Worm (Caenorhabditis elegans) whole organism, L2 larva: ENCODE measurements around the gene F27B10.1.
"Not testable (repeated sequence)": the region's sequence is repeated elsewhere in the genome, so short reads cannot be mapped to it uniquely, and the experiment has no call there.

Experiments used
- C34F6.9 ChIP-seq: fragments of 150-350 bp; optimal IDR thresholded peaks from 2 replicates; lab custom pipeline; 2014; ENCODE audit warnings: missing biosample characterization, missing genetic modification characterization
- F13H6.1 ChIP-seq: sonication (generic microtip); optimal IDR thresholded peaks from 2 replicates; lab custom pipeline; 2016; ENCODE audit warnings: missing genetic modification characterization, missing compliant biosample characterization
- R02D3.7 ChIP-seq: fragments of 150-350 bp; optimal IDR thresholded peaks from 2 replicates; lab custom pipeline; 2014; ENCODE audit warnings: missing biosample characterization, missing genetic modification characterization
- Y55F3AM.14 ChIP-seq: fragments of 200-800 bp; sonication (Bioruptor generic); optimal IDR thresholded peaks from 2 replicates; lab custom pipeline; 2018; ENCODE audit warnings: mild to moderate bottlenecking, missing genetic modification characterization, missing compliant biosample characterization
- ZK546.5 ChIP-seq: sonication (generic microtip); optimal IDR thresholded peaks from 2 replicates; lab custom pipeline; 2017; ENCODE audit warnings: missing biosample characterization, missing genetic modification characterization
- alr-1 ChIP-seq: fragments of 150-350 bp; optimal IDR thresholded peaks from 2 replicates; lab custom pipeline; 2014; ENCODE audit warnings: missing biosample characterization, missing genetic modification characterization
- ama-1 ChIP-seq: fragments of 150-350 bp; optimal IDR thresholded peaks from 2 replicates; lab custom pipeline; 2018; ENCODE audit warnings: inconsistent platforms
- blmp-1 ChIP-seq: sonication (generic microtip); optimal IDR thresholded peaks from 2 replicates; lab custom pipeline; 2017; ENCODE audit warnings: missing genetic modification characterization, mild to moderate bottlenecking, missing compliant biosample characterization, antibody characterized with exemption, moderate library complexity; ENCODE audit not compliant: insufficient read depth
- ceh-16 ChIP-seq: fragments of 150-350 bp; optimal IDR thresholded peaks from 2 replicates; lab custom pipeline; 2014; ENCODE audit warnings: missing biosample characterization, missing genetic modification characterization
- ceh-82 ChIP-seq: fragments of 150-350 bp; optimal IDR thresholded peaks from 2 replicates; lab custom pipeline; 2014; ENCODE audit warnings: missing biosample characterization, missing genetic modification characterization
- crh-2 ChIP-seq: sonication (generic microtip); optimal IDR thresholded peaks from 2 replicates; lab custom pipeline; 2017; ENCODE audit warnings: missing biosample characterization, missing genetic modification characterization
- egl-27 ChIP-seq: sonication (generic microtip); optimal IDR thresholded peaks from 3 replicates; lab custom pipeline; 2017; ENCODE audit warnings: missing biosample characterization, missing genetic modification reagents, missing genetic modification characterization
- elt-1 ChIP-seq: fragments of 150-350 bp; optimal IDR thresholded peaks from 2 replicates; lab custom pipeline; 2014; ENCODE audit warnings: missing biosample characterization, missing genetic modification characterization
- elt-3 ChIP-seq: sonication (generic microtip); optimal IDR thresholded peaks from 2 replicates; lab custom pipeline; 2017; ENCODE audit warnings: missing biosample characterization, missing genetic modification characterization
- fos-1 ChIP-seq: fragments of 150-350 bp; optimal IDR thresholded peaks from 2 replicates; lab custom pipeline; 2014; ENCODE audit warnings: missing biosample characterization, missing genetic modification characterization
- gmeb-1 ChIP-seq: fragments of 150-350 bp; optimal IDR thresholded peaks from 2 replicates; lab custom pipeline; 2014; ENCODE audit warnings: missing biosample characterization, missing genetic modification characterization
- lin-11 ChIP-seq: fragments of 150-350 bp; sonication (generic microtip); optimal IDR thresholded peaks from 2 replicates; lab custom pipeline; 2014; ENCODE audit warnings: missing biosample characterization, missing genetic modification characterization, inconsistent platforms, mixed read lengths
- lin-13 ChIP-seq: fragments of 150-350 bp; optimal IDR thresholded peaks from 2 replicates; lab custom pipeline; 2014; ENCODE audit warnings: missing biosample characterization, missing genetic modification reagents, missing genetic modification characterization
- lsy-2 ChIP-seq, 2 experiments: fragments of 150-350 bp in 1 of 2; sonication (generic microtip) in 1 of 2; optimal IDR thresholded peaks; 2 replicates each; lab custom pipeline; 2014 to 2017; ENCODE audit warnings: missing biosample characterization in 2 of 2, missing genetic modification characterization in 2 of 2
- mab-5 ChIP-seq: fragments of 150-350 bp; optimal IDR thresholded peaks from 2 replicates; lab custom pipeline; 2014; ENCODE audit warnings: missing biosample characterization, missing genetic modification characterization
- mbf-1 ChIP-seq: sonication (generic microtip); optimal IDR thresholded peaks from 2 replicates; lab custom pipeline; 2017; ENCODE audit warnings: missing biosample characterization, missing genetic modification characterization
- mdl-1 ChIP-seq, 2 experiments: fragments of 150-350 bp in 1 of 2; sonication (generic microtip) in 1 of 2; optimal IDR thresholded peaks; 2 replicates each; lab custom pipeline; 2017; ENCODE audit warnings: missing biosample characterization in 2 of 2, missing genetic modification characterization in 2 of 2
- nhr-10 ChIP-seq: sonication (generic microtip); optimal IDR thresholded peaks from 2 replicates; lab custom pipeline; 2017; ENCODE audit warnings: missing biosample characterization, missing genetic modification characterization
- nhr-11 ChIP-seq: fragments of 150-350 bp; optimal IDR thresholded peaks from 2 replicates; lab custom pipeline; 2014; ENCODE audit warnings: missing biosample characterization, missing genetic modification characterization
- nhr-129 ChIP-seq: fragments of 150-350 bp; optimal IDR thresholded peaks from 2 replicates; lab custom pipeline; 2014; ENCODE audit warnings: missing biosample characterization, missing genetic modification characterization
- nhr-21 ChIP-seq: fragments of 150-350 bp; optimal IDR thresholded peaks from 2 replicates; lab custom pipeline; 2014; ENCODE audit warnings: missing biosample characterization, missing genetic modification characterization
- nhr-23 ChIP-seq: fragments of 150-350 bp; optimal IDR thresholded peaks from 2 replicates; lab custom pipeline; 2014; ENCODE audit warnings: missing biosample characterization, missing genetic modification reagents, missing genetic modification characterization
- nhr-237 ChIP-seq: fragments of 150-350 bp; optimal IDR thresholded peaks from 2 replicates; lab custom pipeline; 2014; ENCODE audit warnings: missing biosample characterization, missing genetic modification characterization
- nhr-25 ChIP-seq: fragments of 150-350 bp; sonication (generic microtip); optimal IDR thresholded peaks from 3 replicates; lab custom pipeline; 2014; ENCODE audit warnings: missing biosample characterization, missing genetic modification characterization
- nhr-6 ChIP-seq: fragments of 150-350 bp; optimal IDR thresholded peaks from 2 replicates; lab custom pipeline; 2014; ENCODE audit warnings: missing biosample characterization, missing genetic modification characterization
- nhr-77 ChIP-seq: fragments of 150-350 bp; optimal IDR thresholded peaks from 2 replicates; lab custom pipeline; 2014; ENCODE audit warnings: missing biosample characterization, missing genetic modification characterization
- peb-1 ChIP-seq: fragments of 150-350 bp; optimal IDR thresholded peaks from 2 replicates; lab custom pipeline; 2014; ENCODE audit warnings: missing biosample characterization, missing genetic modification characterization
- sem-4 ChIP-seq: fragments of 150-350 bp; optimal IDR thresholded peaks from 2 replicates; lab custom pipeline; 2014; ENCODE audit warnings: missing biosample characterization, missing genetic modification reagents, missing genetic modification characterization
- skn-1 ChIP-seq: sonication (generic microtip); optimal IDR thresholded peaks from 2 replicates; lab custom pipeline; 2017; ENCODE audit warnings: missing biosample characterization, missing genetic modification characterization
- sma-3 ChIP-seq: sonication (generic microtip); optimal IDR thresholded peaks from 2 replicates; lab custom pipeline; 2016; ENCODE audit warnings: missing genetic modification reagents, missing genetic modification characterization, missing compliant biosample characterization
- sma-9 ChIP-seq, 2 experiments: fragments of 150-350 bp in 1 of 2; sonication (generic microtip) in 1 of 2; optimal IDR thresholded peaks; 2 replicates each; lab custom pipeline; 2014 to 2016; ENCODE audit warnings: missing genetic modification characterization in 2 of 2, mild to moderate bottlenecking in 1 of 2, missing biosample characterization in 1 of 2, missing compliant biosample characterization in 1 of 2, missing genetic modification reagents in 1 of 2, moderate library complexity in 1 of 2
- snpc-4 ChIP-seq: fragments of 150-350 bp; optimal IDR thresholded peaks from 2 replicates; lab custom pipeline; 2014; ENCODE audit warnings: missing biosample characterization, missing genetic modification characterization
- unc-39 ChIP-seq: fragments of 150-350 bp; optimal IDR thresholded peaks from 2 replicates; lab custom pipeline; 2014; ENCODE audit warnings: missing biosample characterization, missing genetic modification characterization
- unc-55 ChIP-seq: fragments of 150-350 bp; sonication (generic microtip); optimal IDR thresholded peaks from 3 replicates; lab custom pipeline; 2014; ENCODE audit warnings: missing biosample characterization, missing genetic modification reagents, missing genetic modification characterization
- zag-1 ChIP-seq: fragments of 150-350 bp; optimal IDR thresholded peaks from 2 replicates; lab custom pipeline; 2014; ENCODE audit warnings: missing biosample characterization, missing genetic modification characterization
- ztf-1 ChIP-seq: fragments of 200-800 bp; sonication (Bioruptor generic); conservative IDR thresholded peaks from 2 replicates; pipeline ENCODE4 v1.3.6; 2022; ENCODE audit warnings: missing genetic modification characterization, missing compliant biosample characterization
- ztf-11 ChIP-seq: sonication (generic microtip); optimal IDR thresholded peaks from 2 replicates; lab custom pipeline; 2017; ENCODE audit warnings: missing biosample characterization, missing genetic modification characterization
- ztf-4 ChIP-seq: fragments of 150-350 bp; optimal IDR thresholded peaks from 2 replicates; lab custom pipeline; 2014; ENCODE audit warnings: missing biosample characterization, missing genetic modification characterization

F27B10.1 gene

ce11 chrV:7057795-7058194 lies 14.6 kb upstream of the F27B10.1 start, which contains the start of gene Y57E12AL.2:
Y57E12AL.2 (plus strand) TSS chrV:7058095.
- TF ChIP-seq skn-1 (tag; lab: Kevin White, UChicago); ztf-1 (GFP tag; lab: Robert Waterston, UW); peb-1 (tag; lab: Kevin White, UChicago): not testable (repeated sequence)

- TF ChIP-seq ceh-16 (tag; lab: Kevin White, UChicago), result no peak
- no peak for TF ChIP-seq R02D3.7
- TF ChIP-seq ztf-4 (tag; lab: Kevin White, UChicago), result no peak
- TF ChIP-seq sma-3 (GFP tag; lab: Kevin White, UChicago), result no peak
- no peak for TF ChIP-seq mbf-1
- no peak for TF ChIP-seq nhr-129
- no peak for TF ChIP-seq crh-2
- TF ChIP-seq blmp-1, result no peak
- TF ChIP-seq nhr-77, result no peak
- TF ChIP-seq nhr-10 (tag; lab: Kevin White, UChicago), result no peak
- TF ChIP-seq zag-1 (tag; lab: Kevin White, UChicago), result no peak
- no peak for TF ChIP-seq nhr-11 (tag; lab: Kevin White, UChicago)
- TF ChIP-seq lin-13, result no peak
- TF ChIP-seq unc-55 (GFP tag; lab: Kevin White, UChicago), result no peak
- TF ChIP-seq alr-1 (tag; lab: Kevin White, UChicago), result no peak
- no peak for TF ChIP-seq gmeb-1 (tag; lab: Kevin White, UChicago)
- TF ChIP-seq elt-3 (tag; lab: Kevin White, UChicago), result no peak
- TF ChIP-seq nhr-21, result no peak
- TF ChIP-seq lin-11, result no peak
Observed at ce11 chrV:7059350-7059749, 13.1 kb upstream of the F27B10.1 start, which contains the start of gene mdt-6. mdt-6 (minus strand) TSS chrV:7059624.

- TF ChIP-seq nhr-10 (tag; lab: Kevin White, UChicago), result no peak
- no peak for TF ChIP-seq ztf-11
- TF ChIP-seq Y55F3AM.14, result no peak
- TF ChIP-seq fos-1, result peak; percentile 51
- TF ChIP-seq zag-1 (tag; lab: Kevin White, UChicago), result peak; percentile 17
- TF ChIP-seq peb-1 (tag; lab: Kevin White, UChicago), result no peak
- peak; percentile 93 for TF ChIP-seq C34F6.9 (tag; lab: Kevin White, UChicago)
- peak; percentile 91 for TF ChIP-seq nhr-129
- TF ChIP-seq snpc-4 (tag; lab: Kevin White, UChicago), result peak; percentile 60
- peak; percentile 77 for TF ChIP-seq ztf-4 (tag; lab: Kevin White, UChicago)
- TF ChIP-seq mdl-1 (tag; optimal IDR thresholded peaks at IDR 0.05; lab: Kevin White, UChicago), result peak in 1 of 2 experiments; percentile 31
- TF ChIP-seq mbf-1, result no peak
- no peak for TF ChIP-seq unc-39 (tag; lab: Kevin White, UChicago)
- no peak for TF ChIP-seq ZK546.5
- peak; percentile 37 for TF ChIP-seq mab-5 (tag; lab: Kevin White, UChicago)
- TF ChIP-seq lin-11, result peak; percentile 51
- TF ChIP-seq skn-1 (tag; lab: Kevin White, UChicago), result peak; percentile 67
- TF ChIP-seq nhr-77, result no peak
- TF ChIP-seq gmeb-1 (tag; lab: Kevin White, UChicago), result peak; percentile 86
- no peak for TF ChIP-seq elt-1 (tag; lab: Kevin White, UChicago)
- no peak for TF ChIP-seq nhr-23 (tag; lab: Kevin White, UChicago)
- peak; percentile 79 for TF ChIP-seq unc-55 (GFP tag; lab: Kevin White, UChicago)
- TF ChIP-seq ama-1 (lab: Kevin White, UChicago), result no peak
- TF ChIP-seq lsy-2 (tag; optimal IDR thresholded peaks at IDR 0.05; lab: Kevin White, UChicago), result peak; percentile 67 to 89
- TF ChIP-seq nhr-237 (tag; lab: Kevin White, UChicago), result peak; percentile 28
- TF ChIP-seq crh-2, result peak; percentile 92
- TF ChIP-seq nhr-21, result peak; percentile 73
- TF ChIP-seq egl-27 (tag; lab: Kevin White, UChicago), result peak; percentile 49
- peak; percentile 36 for TF ChIP-seq blmp-1
- TF ChIP-seq nhr-11 (tag; lab: Kevin White, UChicago), result no peak
- peak; percentile 73 for TF ChIP-seq lin-13
- TF ChIP-seq sma-3 (GFP tag; lab: Kevin White, UChicago), result peak; percentile 80
- peak; percentile 91 for TF ChIP-seq nhr-25 (tag; lab: Kevin White, UChicago)
- no peak for TF ChIP-seq ceh-82 (tag; lab: Kevin White, UChicago)
- TF ChIP-seq elt-3 (tag; lab: Kevin White, UChicago), result no peak
- TF ChIP-seq sem-4 (tag; lab: Kevin White, UChicago), result peak; percentile 79
- peak; percentile 75 for TF ChIP-seq nhr-6
- TF ChIP-seq sma-9 (GFP tag; optimal IDR thresholded peaks at IDR 0.05; lab: Kevin White, UChicago), result peak; percentile 88
- TF ChIP-seq sma-9 (tag; optimal IDR thresholded peaks at IDR 0.05; lab: Kevin White, UChicago), result no peak
- TF ChIP-seq F13H6.1, result peak; percentile 83
- peak; percentile 7 for TF ChIP-seq R02D3.7
- TF ChIP-seq, all 48 proteins: peak for 26
Observed at ce11 chrV:7060396-7060795, 12.0 kb upstream of the F27B10.1 start, which contains the start of the genes Y57E12AL.6 and Y57E12AL.1. Y57E12AL.6 (minus strand) TSS chrV:7060470. Y57E12AL.1 (plus strand) TSS chrV:7060530.
